Worm (Caenorhabditis elegans) whole organism, mixed stage, embryonic: ENCODE data around the gene idpa-2.
A peak's percentile ranks its signal among the peaks of the same experiment; 100 is the strongest.

Experiments
- M03D4.4 ChIP-seq: sonication (generic microtip); optimal IDR thresholded peaks from 2 replicates; lab custom pipeline; 2017; ENCODE audit warnings: mild to moderate bottlenecking, missing genetic modification characterization, missing compliant biosample characterization
- bed-3 ChIP-seq: fragments of 200-800 bp; sonication (Bioruptor generic); optimal IDR thresholded peaks from 3 replicates; lab custom pipeline; 2018; ENCODE audit warnings: mild to moderate bottlenecking, missing genetic modification characterization, moderate library complexity, missing compliant biosample characterization
- blmp-1 ChIP-seq: fragments of 150-350 bp; optimal IDR thresholded peaks from 2 replicates; lab custom pipeline; 2014; ENCODE audit warnings: missing biosample characterization, missing genetic modification characterization
- ceh-39 ChIP-seq: fragments of 150-350 bp; optimal IDR thresholded peaks from 2 replicates; lab custom pipeline; 2014; ENCODE audit warnings: missing biosample characterization, missing genetic modification characterization
- ceh-43 ChIP-seq: fragments of 200-800 bp; sonication (Bioruptor generic); optimal IDR thresholded peaks from 2 replicates; lab custom pipeline; 2018; ENCODE audit warnings: mild to moderate bottlenecking, missing genetic modification characterization, moderate library complexity, missing compliant biosample characterization
- ceh-83 ChIP-seq: fragments of 200-800 bp; sonication (Bioruptor generic); optimal IDR thresholded peaks from 2 replicates; lab custom pipeline; 2018; ENCODE audit warnings: mild to moderate bottlenecking, missing genetic modification characterization, missing compliant biosample characterization
- ces-1 ChIP-seq: fragments of 150-350 bp; optimal IDR thresholded peaks from 2 replicates; lab custom pipeline; 2014; ENCODE audit warnings: missing biosample characterization, missing genetic modification reagents, missing genetic modification characterization
- cnd-1 ChIP-seq: fragments of 200-800 bp; sonication (Bioruptor generic); optimal IDR thresholded peaks from 2 replicates; lab custom pipeline; 2018; ENCODE audit warnings: mild to moderate bottlenecking, missing genetic modification characterization, missing compliant biosample characterization
- drap-1 ChIP-seq: fragments of 200-800 bp; sonication (Bioruptor generic); optimal IDR thresholded peaks from 3 replicates; lab custom pipeline; 2018; ENCODE audit warnings: mild to moderate bottlenecking, missing genetic modification characterization, missing compliant biosample characterization
- elt-3 ChIP-seq: fragments of 150-350 bp; optimal IDR thresholded peaks from 2 replicates; lab custom pipeline; 2014; ENCODE audit warnings: missing biosample characterization, missing genetic modification characterization
- flh-1 ChIP-seq: fragments of 200-800 bp; sonication (Bioruptor generic); optimal IDR thresholded peaks from 2 replicates; lab custom pipeline; 2018; ENCODE audit warnings: mild to moderate bottlenecking, missing genetic modification characterization, moderate library complexity, missing compliant biosample characterization
- ham-2 ChIP-seq: fragments of 200-800 bp; sonication (Bioruptor generic); optimal IDR thresholded peaks from 2 replicates; lab custom pipeline; 2018; ENCODE audit warnings: mild to moderate bottlenecking, missing genetic modification characterization, missing compliant biosample characterization
- hlh-1 ChIP-seq: fragments of 150-350 bp; optimal IDR thresholded peaks from 2 replicates; lab custom pipeline; 2014; ENCODE audit warnings: missing biosample characterization, missing genetic modification reagents, missing genetic modification characterization
- lin-13 ChIP-seq: fragments of 150-350 bp; optimal IDR thresholded peaks from 2 replicates; lab custom pipeline; 2014; ENCODE audit warnings: missing biosample characterization, missing genetic modification characterization
- lin-32 ChIP-seq: fragments of 200-800 bp; sonication (Bioruptor generic); optimal IDR thresholded peaks from 2 replicates; lab custom pipeline; 2018; ENCODE audit warnings: mild to moderate bottlenecking, missing genetic modification characterization, missing compliant biosample characterization
- lsy-2 ChIP-seq: fragments of 150-350 bp; optimal IDR thresholded peaks from 2 replicates; lab custom pipeline; 2014; ENCODE audit warnings: missing biosample characterization, missing genetic modification characterization
- mab-5 ChIP-seq: fragments of 150-350 bp; optimal IDR thresholded peaks from 2 replicates; lab custom pipeline; 2014; ENCODE audit warnings: missing biosample characterization, missing genetic modification characterization
- mep-1 ChIP-seq: fragments of 150-350 bp; optimal IDR thresholded peaks from 2 replicates; lab custom pipeline; 2017; ENCODE audit warnings: missing biosample characterization, missing genetic modification reagents, missing genetic modification characterization, inconsistent platforms
- mls-2 ChIP-seq: sonication (generic microtip); optimal IDR thresholded peaks from 2 replicates; lab custom pipeline; 2016; ENCODE audit warnings: mild to moderate bottlenecking, missing genetic modification characterization, moderate library complexity, missing compliant biosample characterization
- nhr-2 ChIP-seq: fragments of 150-350 bp; optimal IDR thresholded peaks from 2 replicates; lab custom pipeline; 2014; ENCODE audit warnings: missing biosample characterization, missing genetic modification characterization
- nhr-237 ChIP-seq: fragments of 150-350 bp; optimal IDR thresholded peaks from 2 replicates; lab custom pipeline; 2014; ENCODE audit warnings: missing biosample characterization, missing genetic modification characterization
- nhr-76 ChIP-seq: sonication (generic microtip); optimal IDR thresholded peaks from 2 replicates; lab custom pipeline; 2017; ENCODE audit warnings: missing biosample characterization, missing genetic modification characterization
- pha-4 ChIP-seq: fragments of 150-350 bp; optimal IDR thresholded peaks from 2 replicates; lab custom pipeline; 2018; ENCODE audit warnings: missing biosample characterization, missing genetic modification reagents, missing genetic modification characterization
- sem-2 ChIP-seq: fragments of 200-800 bp; sonication (Bioruptor generic); optimal IDR thresholded peaks from 2 replicates; lab custom pipeline; 2018; ENCODE audit warnings: mild to moderate bottlenecking, missing genetic modification characterization, missing compliant biosample characterization
- snpc-4 ChIP-seq: fragments of 150-350 bp; optimal IDR thresholded peaks from 2 replicates; lab custom pipeline; 2014; ENCODE audit warnings: missing biosample characterization, missing genetic modification characterization
- sptf-1 ChIP-seq: sonication (generic microtip); optimal IDR thresholded peaks from 2 replicates; lab custom pipeline; 2017; ENCODE audit warnings: mild to moderate bottlenecking, missing genetic modification characterization, moderate library complexity, missing compliant biosample characterization
- tbx-8 ChIP-seq: fragments of 200-800 bp; sonication (Bioruptor generic); optimal IDR thresholded peaks from 2 replicates; lab custom pipeline; 2018; ENCODE audit warnings: mild to moderate bottlenecking, missing genetic modification characterization, moderate library complexity, missing compliant biosample characterization
- unc-120 ChIP-seq: sonication (generic microtip); optimal IDR thresholded peaks from 2 replicates; lab custom pipeline; 2017; ENCODE audit warnings: missing genetic modification characterization, missing compliant biosample characterization; ENCODE audit not compliant: poor library complexity, severe bottlenecking
- unc-39 ChIP-seq: fragments of 150-350 bp; optimal IDR thresholded peaks from 2 replicates; lab custom pipeline; 2014; ENCODE audit warnings: missing biosample characterization, missing genetic modification characterization
- unc-62 ChIP-seq: fragments of 150-350 bp; optimal IDR thresholded peaks from 2 replicates; lab custom pipeline; 2014; ENCODE audit warnings: missing biosample characterization, missing genetic modification reagents, missing genetic modification characterization
- zip-8 ChIP-seq: fragments of 150-350 bp; optimal IDR thresholded peaks from 2 replicates; lab custom pipeline; 2014; ENCODE audit warnings: missing biosample characterization, missing genetic modification characterization
- ztf-11 ChIP-seq: fragments of 150-350 bp; optimal IDR thresholded peaks from 2 replicates; lab custom pipeline; 2014; ENCODE audit warnings: missing biosample characterization, missing genetic modification characterization

Gene idpa-2

ce11 chrII:8792640-8793039 lies at the start of gene idpa-2:
idpa-2 (minus strand) TSS chrII:8792740.
- no peak for TF ChIP-seq nhr-76 (tag; lab: Kevin White, UChicago)
- TF ChIP-seq ceh-83, result no peak
- TF ChIP-seq unc-62 (GFP tag; lab: Kevin White, UChicago), result no peak
- no peak for TF ChIP-seq hlh-1 (tag; lab: Kevin White, UChicago)
- TF ChIP-seq M03D4.4 (tag; lab: Kevin White, UChicago), result no peak
- no peak for TF ChIP-seq lsy-2 (tag; lab: Kevin White, UChicago)
- TF ChIP-seq sem-2, result no peak
- no peak for TF ChIP-seq lin-13
- TF ChIP-seq mab-5, result no peak
- no peak for TF ChIP-seq ceh-43
- no peak for TF ChIP-seq mls-2
- TF ChIP-seq mep-1 (tag; lab: Kevin White, UChicago), result no peak
- no peak for TF ChIP-seq nhr-2 (tag; lab: Kevin White, UChicago)
- TF ChIP-seq pha-4, result no peak
- no peak for TF ChIP-seq sptf-1 (tag; lab: Kevin White, UChicago)
- TF ChIP-seq ham-2, result no peak
- TF ChIP-seq lin-32 (GFP tag; lab: Kevin White, UChicago), result no peak
- no peak for TF ChIP-seq nhr-237 (tag; lab: Kevin White, UChicago)

ce11 chrII:8839025-8839424 lies 46.5 kb upstream of the idpa-2 start, which contains the start of gene F46C5.7:
F46C5.7 (plus strand) TSS chrII:8839325.
- TF ChIP-seq unc-39 (tag; lab: Kevin White, UChicago), result no peak
- TF ChIP-seq flh-1, result no peak
- TF ChIP-seq sptf-1 (tag; lab: Kevin White, UChicago), result no peak
- no peak for TF ChIP-seq ztf-11 (tag; lab: Kevin White, UChicago)
- TF ChIP-seq cnd-1 (tag; lab: Kevin White, UChicago), result no peak
- TF ChIP-seq blmp-1 (tag; lab: Kevin White, UChicago), result no peak
- TF ChIP-seq snpc-4 (tag; lab: Kevin White, UChicago), result no peak
- TF ChIP-seq ceh-43, result no peak
- no peak for TF ChIP-seq nhr-237 (tag; lab: Kevin White, UChicago)
- TF ChIP-seq lin-13, result no peak
- TF ChIP-seq, all 35 proteins: peak for 0

- TF ChIP-seq unc-62 (GFP tag; lab: Kevin White, UChicago) (no peak), nhr-76 (tag; lab: Kevin White, UChicago) (no peak), ztf-11 (tag; lab: Kevin White, UChicago) (no peak), bed-3 (GFP tag; lab: Kevin White, UChicago) (no peak), mls-2 (no peak), snpc-4 (tag; lab: Kevin White, UChicago) (no peak), ham-2 (no peak), ces-1 (GFP tag; lab: Kevin White, UChicago) (peak; percentile 71)
Observed at ce11 chrII:8835857-8836256, 43.3 kb upstream of the idpa-2 start, which contains the start of gene F46C5.4. F46C5.4 (plus strand) TSS chrII:8836078.

ce11 chrII:8832941-8833340 lies 40.4 kb upstream of the idpa-2 start:
- TF ChIP-seq tbx-8 (GFP tag; lab: Kevin White, UChicago), result no peak
- TF ChIP-seq elt-3 (tag; lab: Kevin White, UChicago), result no peak
- TF ChIP-seq unc-120 (tag; lab: Kevin White, UChicago), result no peak

- TF ChIP-seq zip-8 (tag; lab: Kevin White, UChicago) (no peak), ces-1 (GFP tag; lab: Kevin White, UChicago) (peak; percentile 65), snpc-4 (tag; lab: Kevin White, UChicago) (no peak), nhr-2 (tag; lab: Kevin White, UChicago) (no peak), nhr-237 (tag; lab: Kevin White, UChicago) (no peak), mab-5 (no peak), flh-1 (no peak), elt-3 (tag; lab: Kevin White, UChicago) (no peak)
Observed at ce11 chrII:8830917-8831316, 38.4 kb upstream of the idpa-2 start.

ce11 chrII:8829189-8829588 lies 36.6 kb upstream of the idpa-2 start, which contains the start of gene F46C5.2:
F46C5.2 (minus strand) TSS chrII:8829289.
- no peak for TF ChIP-seq nhr-237 (tag; lab: Kevin White, UChicago)
- no peak for TF ChIP-seq ztf-11 (tag; lab: Kevin White, UChicago)
- no peak for TF ChIP-seq M03D4.4 (tag; lab: Kevin White, UChicago)
- no peak for TF ChIP-seq bed-3 (GFP tag; lab: Kevin White, UChicago)
- TF ChIP-seq sptf-1 (tag; lab: Kevin White, UChicago), result no peak
- no peak for TF ChIP-seq mab-5
- TF ChIP-seq cnd-1 (tag; lab: Kevin White, UChicago), result no peak
- no peak for TF ChIP-seq hlh-1 (tag; lab: Kevin White, UChicago)
- no peak for TF ChIP-seq ces-1 (GFP tag; lab: Kevin White, UChicago)
- TF ChIP-seq pha-4, result no peak
- no peak for TF ChIP-seq blmp-1 (tag; lab: Kevin White, UChicago)
- TF ChIP-seq mep-1 (tag; lab: Kevin White, UChicago), result no peak
- no peak for TF ChIP-seq drap-1 (GFP tag; lab: Kevin White, UChicago)
- TF ChIP-seq ham-2, result no peak
- no peak for TF ChIP-seq unc-39 (tag; lab: Kevin White, UChicago)
- TF ChIP-seq ceh-39, result no peak
- TF ChIP-seq unc-120 (tag; lab: Kevin White, UChicago), result no peak
- TF ChIP-seq mls-2, result no peak
- no peak for TF ChIP-seq snpc-4 (tag; lab: Kevin White, UChicago)
- TF ChIP-seq, all 35 proteins: peak for 0
